Worm (Caenorhabditis elegans): ENCODE data around the gene F46H5.3.

DNA sequence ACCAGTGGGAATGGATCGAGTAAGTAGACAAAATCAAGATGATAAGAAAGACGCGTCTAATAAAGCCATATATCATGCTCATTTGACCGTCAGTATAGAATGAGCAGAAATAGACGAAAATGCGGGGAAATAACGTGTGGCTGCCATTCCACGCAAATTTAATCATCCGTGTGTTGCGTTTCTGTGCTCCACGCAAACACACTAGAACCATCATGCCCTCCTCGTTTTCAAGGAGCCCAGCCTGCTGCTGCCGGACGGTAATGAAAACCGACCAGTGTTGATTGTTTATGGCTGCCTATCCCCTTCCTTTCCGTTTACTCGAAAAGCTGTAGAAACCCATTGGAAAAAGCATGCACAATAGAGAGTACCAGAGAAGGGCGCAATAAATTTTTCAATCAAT, 18.3 kb downstream of the F46H5.3 start:
- no peak for TF ChIP-seq pqm-1 (tag; optimal IDR thresholded peaks at IDR 0.05)
- TF ChIP-seq fkh-10 (GFP tag; optimal IDR thresholded peaks at IDR 0.05): no peak
- TF ChIP-seq lin-11 (tag; optimal IDR thresholded peaks at IDR 0.05): no peak
- TF ChIP-seq pha-4 (tag; optimal IDR thresholded peaks at IDR 0.05): no peak

Data from whole organism, late embryonic.